Worm (Caenorhabditis elegans) whole organism, L3 larva: Measurements from ENCODE around the gene ptc-3.

ENCODE experiments used
- hmg-11 ChIP-seq: sonication (generic microtip); optimal IDR thresholded peaks from 2 replicates; lab custom pipeline; 2016; ENCODE audit warnings: missing genetic modification characterization, missing compliant biosample characterization
- nhr-28 ChIP-seq: fragments of 150-350 bp; optimal IDR thresholded peaks from 2 replicates; lab custom pipeline; 2014; ENCODE audit warnings: missing biosample characterization, missing genetic modification characterization

DNA sequence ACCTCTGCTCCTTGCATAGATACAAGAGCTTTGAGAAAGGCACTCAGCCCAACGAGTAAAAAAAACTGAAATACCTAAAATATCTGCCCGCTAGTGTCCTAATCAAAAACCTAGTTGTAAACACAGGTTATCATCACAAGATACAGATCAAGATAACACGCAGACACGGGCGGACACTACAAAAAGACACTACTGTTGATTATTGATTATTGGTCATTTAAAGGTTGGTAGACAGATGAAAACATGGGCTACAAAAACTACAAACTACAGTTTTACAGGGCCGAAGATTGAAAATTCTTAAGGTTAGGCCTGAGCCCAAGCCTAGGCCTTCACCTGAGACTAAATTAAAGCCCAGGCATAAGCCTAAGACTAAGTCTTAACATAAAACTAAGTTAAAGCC, 6.5 kb upstream of the ptc-3 start:
- TF ChIP-seq hmg-11 (no peak), nhr-28 (tag; lab: Kevin White, UChicago) (no peak)
